Worm (Caenorhabditis elegans): ENCODE results near the gene str-247.

str-247 gene

DNA sequence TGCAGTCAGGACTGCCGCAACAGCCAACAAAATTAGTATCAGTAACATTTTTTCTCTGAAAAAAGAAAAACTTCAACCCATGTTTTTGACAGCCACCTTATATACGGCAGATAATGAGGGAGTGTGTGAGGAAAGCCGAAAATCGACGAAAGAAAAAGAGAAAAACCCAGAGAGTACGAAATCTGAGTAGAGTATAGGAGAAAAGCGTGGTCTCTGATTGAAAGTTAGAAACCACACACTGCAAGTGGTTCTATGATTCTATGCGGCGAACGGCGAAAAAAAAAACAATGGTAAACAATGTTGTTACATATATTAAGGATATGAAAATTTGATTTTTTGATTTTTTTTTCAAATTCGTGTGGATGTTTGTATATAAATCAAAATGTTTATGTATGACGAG is 13.9 kb downstream of the str-247 start, which contains the start of gene cyp-34A8:
TSS of gene cyp-34A8 (minus strand) at position 62 of the 400 bp plus-strand sequence.
- TF ChIP-seq nhr-20 (tag; optimal IDR thresholded peaks at IDR 0.05) (peak; percentile 74), nhr-76 (tag; optimal IDR thresholded peaks at IDR 0.05) (no peak), lin-35 (GFP tag; optimal IDR thresholded peaks at IDR 0.05) (peak in 1 of 2 experiments; percentile 6), mep-1 (tag; optimal IDR thresholded peaks at IDR 0.05) (peak; percentile 38), sup-37 (GFP tag; optimal IDR thresholded peaks at IDR 0.05) (no peak), nhr-90 (tag; optimal IDR thresholded peaks at IDR 0.05; ENCODE audit: poor library complexity) (peak; percentile 15), elt-3 (tag; optimal IDR thresholded peaks at IDR 0.05) (peak in 2 of 6 experiments; percentile 6 to 38), lin-14 (GFP tag; optimal IDR thresholded peaks at IDR 0.05) (peak; percentile 62), snu-23 (GFP tag; optimal IDR thresholded peaks at IDR 0.05) (peak; percentile 27), efl-1 (optimal IDR thresholded peaks at IDR 0.05) (no peak), efl-1 (GFP tag; optimal IDR thresholded peaks at IDR 0.05 in 1 of 2) (peak in 1 of 2 experiments; percentile 68), hlh-4 (tag; optimal IDR thresholded peaks at IDR 0.05) (no peak), blmp-1 (tag; optimal IDR thresholded peaks at IDR 0.05) (peak; percentile 73), nhr-71 (tag; optimal IDR thresholded peaks at IDR 0.05) (peak; percentile 29)

DNA sequence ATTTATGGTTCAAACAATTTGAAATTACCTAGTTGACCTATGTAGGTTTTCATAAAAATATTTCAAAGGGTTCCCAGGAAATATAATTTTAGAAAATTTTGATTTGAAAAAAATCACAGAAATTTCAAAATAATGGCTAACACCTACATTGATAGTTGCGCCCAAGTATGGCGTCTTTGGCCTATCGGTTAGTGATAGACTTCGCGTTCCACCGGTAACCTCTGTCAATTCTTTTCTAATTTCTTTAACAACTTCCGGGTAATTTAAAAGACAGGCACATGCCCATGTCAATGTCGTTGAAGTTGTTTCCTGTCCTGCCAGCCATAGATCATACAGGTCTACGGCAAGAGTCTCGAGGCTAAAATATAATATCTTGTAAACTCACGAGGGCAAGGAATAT is 15.1 kb downstream of the str-247 start:
- TF ChIP-seq mep-1 (tag; optimal IDR thresholded peaks at IDR 0.05), result no peak
- no peak for TF ChIP-seq ceh-63 (GFP tag; optimal IDR thresholded peaks at IDR 0.05)
- TF ChIP-seq pag-3 (tag; optimal IDR thresholded peaks at IDR 0.05; ENCODE audit: borderline replicate concordance, insufficient read depth), result no peak
- no peak for TF ChIP-seq ceh-82 (tag; optimal IDR thresholded peaks at IDR 0.05)

DNA sequence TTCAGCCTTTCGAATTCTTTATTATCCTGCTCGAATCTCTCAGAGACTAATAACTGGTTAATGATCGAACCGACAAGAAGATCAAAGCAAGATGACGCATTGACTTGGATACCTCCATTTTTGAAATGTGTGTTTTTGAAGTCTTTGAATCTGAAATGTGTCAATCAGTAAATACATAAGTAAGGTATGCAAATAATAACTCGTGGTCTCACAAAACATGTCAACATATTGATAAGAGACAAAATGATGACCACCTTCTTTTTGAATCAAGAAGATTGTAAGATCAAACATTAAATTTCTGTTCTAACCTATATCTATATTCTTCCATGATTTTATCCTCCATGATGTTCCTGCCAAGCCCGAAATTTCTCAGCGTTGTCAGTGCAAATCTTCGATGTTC is 15.8 kb downstream of the str-247 start:
- TF ChIP-seq sptf-1 (tag; optimal IDR thresholded peaks at IDR 0.05) (no peak), sox-4 (tag; optimal IDR thresholded peaks at IDR 0.05) (no peak), nhr-19 (GFP tag; conservative IDR thresholded peaks at IDR 0.05) (no peak), nhr-20 (tag; optimal IDR thresholded peaks at IDR 0.05) (peak; percentile 44), tbx-2 (tag; optimal IDR thresholded peaks at IDR 0.05) (no peak), lin-35 (GFP tag; optimal IDR thresholded peaks at IDR 0.05) (peak in 1 of 2 experiments; percentile 2), elt-2 (tag; optimal IDR thresholded peaks at IDR 0.05) (peak; percentile 50)

DNA sequence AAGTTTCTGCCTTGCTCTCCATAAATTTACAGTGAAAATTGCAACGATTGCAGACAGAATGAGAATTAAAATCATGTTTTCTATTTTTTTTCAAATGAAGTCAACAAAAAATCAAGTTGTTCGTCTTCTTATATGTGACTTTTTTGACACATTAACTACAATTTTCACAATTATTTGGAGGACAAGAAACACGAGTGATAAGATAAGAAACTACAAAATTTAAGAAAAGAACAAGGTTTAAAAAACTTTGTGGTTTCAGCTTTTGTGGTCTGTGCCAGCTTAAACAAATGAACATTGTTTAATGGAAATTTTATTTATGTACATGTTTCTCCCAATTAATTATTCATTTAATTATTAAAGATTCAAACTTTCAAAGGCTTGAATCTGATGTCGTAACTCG is 16.6 kb downstream of the str-247 start, which contains the start of gene cyp-34A9:
TSS of gene cyp-34A9 (minus strand) at position 131 of the 400 bp plus-strand sequence.
- TF ChIP-seq lin-35 (GFP tag; optimal IDR thresholded peaks at IDR 0.05), result peak in 1 of 2 experiments; percentile 14
- peak; percentile 13 for TF ChIP-seq nhr-71 (tag; optimal IDR thresholded peaks at IDR 0.05)
- no peak for TF ChIP-seq grh-1 (GFP tag; IDR thresholded peaks at IDR 0.05)
- TF ChIP-seq elt-2 (tag; optimal IDR thresholded peaks at IDR 0.05), result peak; percentile 66
- TF ChIP-seq elt-3 (tag; optimal IDR thresholded peaks at IDR 0.05), result peak in 4 of 6 experiments; percentile 3 to 65 (median 30)
- TF ChIP-seq nhr-20 (tag; optimal IDR thresholded peaks at IDR 0.05), result peak; percentile 69
- TF ChIP-seq pax-3 (tag; optimal IDR thresholded peaks at IDR 0.05), result no peak
- TF ChIP-seq C04F5.9 (tag; optimal IDR thresholded peaks at IDR 0.05), result no peak
- TF ChIP-seq snpc-4 (tag; optimal IDR thresholded peaks at IDR 0.05), result no peak
- no peak for TF ChIP-seq nhr-84 (tag; optimal IDR thresholded peaks at IDR 0.05)
- no peak for TF ChIP-seq aha-1 (tag; optimal IDR thresholded peaks at IDR 0.05)
- TF ChIP-seq hlh-17 (GFP tag; optimal IDR thresholded peaks at IDR 0.05; ENCODE audit: borderline replicate concordance), result no peak
- peak; percentile 4 for TF ChIP-seq nhr-85 (tag)
- TF ChIP-seq lir-3 (tag; optimal IDR thresholded peaks at IDR 0.05; ENCODE audit: poor library complexity), result no peak
- TF ChIP-seq rnt-1 (tag; optimal IDR thresholded peaks at IDR 0.05), result no peak
- peak; percentile 8 for TF ChIP-seq nhr-90 (tag; optimal IDR thresholded peaks at IDR 0.05; ENCODE audit: poor library complexity)

DNA sequence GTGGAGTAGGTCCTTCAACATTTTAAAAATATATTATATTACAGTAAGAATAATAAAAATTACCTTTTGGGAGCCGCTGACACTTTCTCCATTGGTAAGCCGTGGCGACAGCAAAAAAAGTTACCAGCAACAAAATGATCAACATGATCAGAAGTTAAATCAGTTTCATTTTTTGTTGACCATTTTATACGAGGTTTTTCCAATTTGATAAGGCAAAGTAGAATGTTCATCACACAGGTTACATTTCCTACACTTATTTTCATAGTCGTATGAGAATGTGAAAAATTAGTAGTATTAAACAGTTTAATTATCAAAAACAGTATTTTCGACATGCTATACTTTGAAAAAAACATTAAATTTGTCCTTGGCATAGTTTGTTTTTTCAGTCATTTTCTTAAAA is 19.0 kb downstream of the str-247 start, which contains the start of gene cyp-34A10:
TSS of gene cyp-34A10 (minus strand) at position 146 of the 400 bp plus-strand sequence.
- no peak for TF ChIP-seq aha-1 (tag; optimal IDR thresholded peaks at IDR 0.05)
- no peak for TF ChIP-seq sup-37 (GFP tag; optimal IDR thresholded peaks at IDR 0.05)
- no peak for TF ChIP-seq pqm-1 (tag; optimal IDR thresholded peaks at IDR 0.05)
- TF ChIP-seq skn-1 (tag; optimal IDR thresholded peaks at IDR 0.05), result no peak

Data from whole organism, L1 larva.